Worm (Caenorhabditis elegans) whole organism, L2 larva: ENCODE results near the gene ubxn-6.

Experiments
- Y55F3AM.14 ChIP-seq: fragments of 200-800 bp; sonication (Bioruptor generic); optimal IDR thresholded peaks from 2 replicates; lab custom pipeline; 2018; ENCODE audit warnings: mild to moderate bottlenecking, missing genetic modification characterization, missing compliant biosample characterization
- alr-1 ChIP-seq: fragments of 150-350 bp; optimal IDR thresholded peaks from 2 replicates; lab custom pipeline; 2014; ENCODE audit warnings: missing biosample characterization, missing genetic modification characterization
- aly-2 ChIP-seq: fragments of 150-350 bp; optimal IDR thresholded peaks from 2 replicates; lab custom pipeline; 2014; ENCODE audit warnings: missing biosample characterization, missing genetic modification characterization
- crh-2 ChIP-seq: sonication (generic microtip); optimal IDR thresholded peaks from 2 replicates; lab custom pipeline; 2017; ENCODE audit warnings: missing biosample characterization, missing genetic modification characterization
- dmd-4 ChIP-seq: sonication (generic microtip); optimal IDR thresholded peaks from 2 replicates; lab custom pipeline; 2017; ENCODE audit warnings: missing biosample characterization, missing genetic modification characterization
- fos-1 ChIP-seq: fragments of 150-350 bp; optimal IDR thresholded peaks from 2 replicates; lab custom pipeline; 2014; ENCODE audit warnings: missing biosample characterization, missing genetic modification characterization
- lin-13 ChIP-seq: fragments of 150-350 bp; optimal IDR thresholded peaks from 2 replicates; lab custom pipeline; 2014; ENCODE audit warnings: missing biosample characterization, missing genetic modification reagents, missing genetic modification characterization
- lsy-2 ChIP-seq, 2 experiments: fragments of 150-350 bp in 1 of 2; sonication (generic microtip) in 1 of 2; optimal IDR thresholded peaks; 2 replicates each; lab custom pipeline; 2014 to 2017; ENCODE audit warnings: missing biosample characterization in 2 of 2, missing genetic modification characterization in 2 of 2
- nhr-21 ChIP-seq: fragments of 150-350 bp; optimal IDR thresholded peaks from 2 replicates; lab custom pipeline; 2014; ENCODE audit warnings: missing biosample characterization, missing genetic modification characterization
- nhr-25 ChIP-seq: fragments of 150-350 bp; sonication (generic microtip); optimal IDR thresholded peaks from 3 replicates; lab custom pipeline; 2014; ENCODE audit warnings: missing biosample characterization, missing genetic modification characterization
- nhr-6 ChIP-seq: fragments of 150-350 bp; optimal IDR thresholded peaks from 2 replicates; lab custom pipeline; 2014; ENCODE audit warnings: missing biosample characterization, missing genetic modification characterization
- nhr-77 ChIP-seq: fragments of 150-350 bp; optimal IDR thresholded peaks from 2 replicates; lab custom pipeline; 2014; ENCODE audit warnings: missing biosample characterization, missing genetic modification characterization
- unc-39 ChIP-seq: fragments of 150-350 bp; optimal IDR thresholded peaks from 2 replicates; lab custom pipeline; 2014; ENCODE audit warnings: missing biosample characterization, missing genetic modification characterization
- unc-55 ChIP-seq: fragments of 150-350 bp; sonication (generic microtip); optimal IDR thresholded peaks from 3 replicates; lab custom pipeline; 2014; ENCODE audit warnings: missing biosample characterization, missing genetic modification reagents, missing genetic modification characterization
- unc-62 ChIP-seq: fragments of 150-350 bp; optimal IDR thresholded peaks from 2 replicates; lab custom pipeline; 2014; ENCODE audit warnings: missing biosample characterization, missing genetic modification reagents, missing genetic modification characterization
- ztf-4 ChIP-seq: fragments of 150-350 bp; optimal IDR thresholded peaks from 2 replicates; lab custom pipeline; 2014; ENCODE audit warnings: missing biosample characterization, missing genetic modification characterization

The ubxn-6 gene

ce11 chrIV:4771792-4772191 is 37.5 kb downstream of the ubxn-6 start, which contains the start of gene R11E3.2:
Gene R11E3.2 (plus strand): TSS chrIV:4772092.
- TF ChIP-seq unc-39 (tag; lab: Kevin White, UChicago) (no peak), fos-1 (tag; lab: Kevin White, UChicago) (peak; percentile 29), lsy-2 (tag; optimal IDR thresholded peaks at IDR 0.05; lab: Kevin White, UChicago) (no peak)
- TF ChIP-seq, all 48 proteins: peak for 1

ce11 chrIV:4764422-4764821 is 44.9 kb downstream of the ubxn-6 start, which contains the start of gene npp-26:
Gene npp-26 (plus strand): TSS chrIV:4764722.
- TF ChIP-seq alr-1 (tag; lab: Kevin White, UChicago), result no peak
- no peak for TF ChIP-seq nhr-6 (tag; lab: Kevin White, UChicago)

- TF ChIP-seq unc-55 (GFP tag; lab: Kevin White, UChicago) (no peak), fos-1 (tag; lab: Kevin White, UChicago) (no peak), nhr-25 (tag; lab: Kevin White, UChicago) (no peak)
Measured at ce11 chrIV:4763844-4764243, 45.5 kb downstream of the ubxn-6 start, which contains the start of gene Y17G9B.2. Gene Y17G9B.2 (plus strand): TSS chrIV:4764144.

- TF ChIP-seq lsy-2 (tag; optimal IDR thresholded peaks at IDR 0.05; lab: Kevin White, UChicago), result peak in 1 of 2 experiments; percentile 52
Measured at ce11 chrIV:4762990-4763545, 46.2 kb downstream of the ubxn-6 start.

ce11 chrIV:4760378-4761084 is 48.8 kb downstream of the ubxn-6 start, which contains the start of the genes memi-1 and cyp-31A3:
Gene memi-1 (minus strand): TSS chrIV:4760428.
Gene cyp-31A3 (plus strand): TSS chrIV:4761049.
- no peak for TF ChIP-seq aly-2 (tag; lab: Kevin White, UChicago)
- TF ChIP-seq lin-13 (GFP tag; lab: Kevin White, UChicago), result no peak
- no peak for TF ChIP-seq nhr-21 (tag; lab: Kevin White, UChicago)
- TF ChIP-seq Y55F3AM.14, result no peak
- no peak for TF ChIP-seq crh-2
- no peak for TF ChIP-seq nhr-77 (tag; lab: Kevin White, UChicago)

- no peak for TF ChIP-seq nhr-77 (tag; lab: Kevin White, UChicago)
- TF ChIP-seq ztf-4, result no peak
- TF ChIP-seq unc-62, result no peak
- TF ChIP-seq lsy-2 (tag; optimal IDR thresholded peaks at IDR 0.05; lab: Kevin White, UChicago), result peak in 1 of 2 experiments; percentile 24
- TF ChIP-seq dmd-4 (tag; lab: Kevin White, UChicago), result no peak
Measured at ce11 chrIV:4758659-4759058, 50.6 kb downstream of the ubxn-6 start, which contains the start of gene Y17G9B.8. Gene Y17G9B.8 (minus strand): TSS chrIV:4758840.
